Worm (Caenorhabditis elegans): ENCODE data around the gene C44H9.5.
A peak's percentile ranks its signal among the peaks of the same experiment; 100 is the strongest.

C44H9.5 gene

ce11 chrV:12849736-12850135, at the start of gene C44H9.5:
TSS of gene C44H9.5 (minus strand) at chrV:12849864.
- TF ChIP-seq nhr-28 (tag; optimal IDR thresholded peaks at IDR 0.05): peak; percentile 4
- TF ChIP-seq daf-16 (GFP tag; optimal IDR thresholded peaks at IDR 0.05): no peak
- peak; percentile 29 for TF ChIP-seq daf-16 (tag; optimal IDR thresholded peaks at IDR 0.05)
- TF ChIP-seq unc-62 (GFP tag; optimal IDR thresholded peaks at IDR 0.05 in 1 of 2): peak in 1 of 2 experiments; percentile 19
- no peak for TF ChIP-seq unc-62 (tag; optimal IDR thresholded peaks at IDR 0.05)
- TF ChIP-seq dmd-6 (GFP tag; IDR thresholded peaks at IDR 0.05): peak; percentile 55; the same call in 1 of the 2 replicates
- peak; percentile 13 for TF ChIP-seq pqm-1 (tag; optimal IDR thresholded peaks at IDR 0.05)
- TF ChIP-seq hlh-11 (tag; optimal IDR thresholded peaks at IDR 0.05): peak; percentile 3
- TF ChIP-seq dve-1 (tag; optimal IDR thresholded peaks at IDR 0.05; ENCODE audit: insufficient read depth): peak; percentile 14
- peak; percentile 9 for TF ChIP-seq aha-1 (tag)
- TF ChIP-seq lir-3 (tag; optimal IDR thresholded peaks at IDR 0.05): no peak
- no peak for TF ChIP-seq daf-19 (GFP tag; conservative IDR thresholded peaks at IDR 0.05)
- TF ChIP-seq zfp-2 (tag; optimal IDR thresholded peaks at IDR 0.05): no peak
- TF ChIP-seq lin-13 (GFP tag; optimal IDR thresholded peaks at IDR 0.05): no peak
- TF ChIP-seq nhr-6 (tag; optimal IDR thresholded peaks at IDR 0.05): peak; percentile 8

- peak in 1 of 2 experiments; percentile 76 for TF ChIP-seq unc-62 (GFP tag; optimal IDR thresholded peaks at IDR 0.05 in 1 of 2)
- TF ChIP-seq unc-62 (tag; optimal IDR thresholded peaks at IDR 0.05): no peak
- peak in 1 of 2 experiments; percentile 17 for TF ChIP-seq lsy-2 (tag; optimal IDR thresholded peaks at IDR 0.05)
- TF ChIP-seq aha-1 (tag): peak; percentile 43
- no peak for TF ChIP-seq vab-7 (GFP tag; IDR thresholded peaks at IDR 0.05)
- TF ChIP-seq ceh-20 (GFP tag; IDR thresholded peaks at IDR 0.05): 0 out of 2 replicates have a peak, but pooled peaks have one; percentile 29
These were observed 49.0 kb upstream of the C44H9.5 start for ce11 chrV:12898583-12899232.

- TF ChIP-seq nhr-102 (tag; optimal IDR thresholded peaks at IDR 0.05) (no peak), aly-2 (tag; optimal IDR thresholded peaks at IDR 0.05) (no peak), ceh-28 (tag; optimal IDR thresholded peaks at IDR 0.05) (no peak), nhr-237 (tag; optimal IDR thresholded peaks at IDR 0.05) (no peak), saeg-2 (GFP tag; IDR thresholded peaks at IDR 0.05) (no peak), nhr-10 (tag; optimal IDR thresholded peaks at IDR 0.05) (no peak), Y105C5A.15 (GFP tag; IDR thresholded peaks at IDR 0.05) (no peak), gei-8 (GFP tag; optimal IDR thresholded peaks at IDR 0.05) (no peak), ZK546.5 (tag; optimal IDR thresholded peaks at IDR 0.05) (no peak), nhr-111 (GFP tag; optimal IDR thresholded peaks at IDR 0.05) (no peak), Y75B8A.6 (GFP tag; IDR thresholded peaks at IDR 0.05) (no peak), mdl-1 (tag; optimal IDR thresholded peaks at IDR 0.05) (no peak)
These were observed 47.7 kb upstream of the C44H9.5 start for ce11 chrV:12897338-12897737.

- no peak for TF ChIP-seq dve-1 (tag; optimal IDR thresholded peaks at IDR 0.05; ENCODE audit: insufficient read depth)
- peak; percentile 32 for TF ChIP-seq hlh-11 (tag; optimal IDR thresholded peaks at IDR 0.05)
- no peak for TF ChIP-seq lin-15B (tag; optimal IDR thresholded peaks at IDR 0.05)
- TF ChIP-seq daf-16 (GFP tag; optimal IDR thresholded peaks at IDR 0.05): peak in 1 of 2 experiments; percentile 31
- TF ChIP-seq daf-16 (tag; optimal IDR thresholded peaks at IDR 0.05): no peak
- TF ChIP-seq vab-7 (GFP tag; IDR thresholded peaks at IDR 0.05): no peak
- TF ChIP-seq Y48G9A.11 (GFP tag; IDR thresholded peaks at IDR 0.05): no peak
- TF ChIP-seq dpl-1 (GFP tag; optimal IDR thresholded peaks at IDR 0.05): no peak
These were observed 47.2 kb upstream of the C44H9.5 start for ce11 chrV:12896850-12897249.

- TF ChIP-seq unc-62 (GFP tag; optimal IDR thresholded peaks at IDR 0.05 in 1 of 2): peak in 1 of 2 experiments; percentile 61
- no peak for TF ChIP-seq unc-62 (tag; optimal IDR thresholded peaks at IDR 0.05)
- TF ChIP-seq hmg-1.1 (GFP tag; IDR thresholded peaks at IDR 0.05): no peak
These were observed 46.1 kb upstream of the C44H9.5 start, which contains the start of gene ttbk-7 for ce11 chrV:12895772-12896171. TSS of gene ttbk-7 (minus strand) at chrV:12895872.
